Fruit fly (Drosophila melanogaster): ENCODE measurements around the gene CG10853.

The CG10853 gene

DNA sequence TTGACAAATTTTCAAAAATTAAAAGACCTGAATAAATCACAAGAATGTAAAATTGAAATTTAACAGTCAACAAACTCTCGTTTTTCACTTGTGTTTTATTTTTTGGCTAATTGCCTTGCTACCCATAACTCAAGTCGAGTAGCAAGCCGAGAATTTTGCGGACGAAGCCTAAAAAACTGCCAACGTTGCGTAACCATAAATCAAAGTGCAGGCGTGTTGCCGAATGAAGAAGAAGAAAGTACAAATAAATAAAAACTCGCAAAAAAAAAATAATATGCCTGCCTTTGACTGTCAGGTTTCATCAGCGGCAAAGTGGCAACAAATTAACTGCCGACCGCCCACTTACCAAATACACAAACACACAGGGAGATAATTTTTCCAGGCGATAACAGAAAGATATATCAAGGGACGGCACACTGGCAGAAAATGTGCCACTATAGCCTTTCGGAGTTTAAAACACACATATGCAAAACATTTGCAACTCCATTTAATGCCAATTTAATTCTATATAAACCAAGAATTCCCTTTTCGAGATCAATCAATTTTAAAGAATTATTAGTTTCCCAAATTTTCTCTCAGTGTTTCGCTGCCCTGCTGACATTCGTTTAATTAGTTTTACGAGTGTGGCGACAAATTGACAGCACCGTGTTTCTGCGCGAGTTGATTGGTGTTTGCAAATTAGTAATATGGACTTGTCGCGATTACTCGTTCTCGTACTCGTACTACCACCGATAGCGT is 19.3 kb upstream of the CG10853 start (continued):
- TF ChIP-seq Trl (optimal IDR thresholded peaks at IDR 0.05), result no peak
- peak; percentile 81 for TF ChIP-seq Trl (GFP tag; optimal IDR thresholded peaks at IDR 0.05)
- peak; percentile 19 for TF ChIP-seq CG10431 (GFP tag; optimal IDR thresholded peaks at IDR 0.05)
- TF ChIP-seq MTF-1 (GFP tag; optimal IDR thresholded peaks at IDR 0.05; ENCODE audit: borderline replicate concordance), result peak; percentile 67
- peak; percentile 50 for TF ChIP-seq CG15696 (tag; optimal IDR thresholded peaks at IDR 0.05)
- no peak for TF ChIP-seq fru (optimal IDR thresholded peaks at IDR 0.05)
- TF ChIP-seq Taf1 (GFP tag; IDR thresholded peaks at IDR 0.05), result peak; percentile 91
- TF ChIP-seq tx (GFP tag; optimal IDR thresholded peaks at IDR 0.05), result peak; percentile 87
- TF ChIP-seq pan (optimal IDR thresholded peaks at IDR 0.05), result no peak
- peak in 1 of 2 experiments; percentile 89 for TF ChIP-seq pan (GFP tag; optimal IDR thresholded peaks at IDR 0.05 in 1 of 2, IDR thresholded peaks at IDR 0.05 in 1 of 2)
- TF ChIP-seq HmgZ (tag; optimal IDR thresholded peaks at IDR 0.05), result peak; percentile 95
- TF ChIP-seq CG12219 (GFP tag; optimal IDR thresholded peaks at IDR 0.05), result peak; percentile 86
- peak; percentile 90 for TF ChIP-seq fu2 (GFP tag; optimal IDR thresholded peaks at IDR 0.05)
- no peak for TF ChIP-seq Lhr (GFP tag; optimal IDR thresholded peaks at IDR 0.05)
- TF ChIP-seq CG7357 (GFP tag; IDR thresholded peaks at IDR 0.05), result peak; percentile 66
- peak; percentile 72 for TF ChIP-seq Dad (GFP tag; optimal IDR thresholded peaks at IDR 0.05)
- TF ChIP-seq Scr (GFP tag; IDR thresholded peaks at IDR 0.05; ENCODE audit: partially characterized antibody), result no peak
- TF ChIP-seq lbe (GFP tag; optimal IDR thresholded peaks at IDR 0.05), result peak; percentile 87
- peak; percentile 47; the same call in 1 of the 2 replicates for TF ChIP-seq Gsc (GFP tag; IDR thresholded peaks at IDR 0.05)
- TF ChIP-seq NC2β (GFP tag; optimal IDR thresholded peaks at IDR 0.05), result peak; percentile 74
- TF ChIP-seq CG34422 (GFP tag; IDR thresholded peaks at IDR 0.05), result peak; percentile 83
- peak; percentile 81 for TF ChIP-seq so (GFP tag; IDR thresholded peaks at IDR 0.05)
- TF ChIP-seq shn (GFP tag; optimal IDR thresholded peaks at IDR 0.05), result peak; percentile 55
- peak; percentile 86 for TF ChIP-seq CG12391 (tag; optimal IDR thresholded peaks at IDR 0.05)
- TF ChIP-seq eve (GFP tag; optimal IDR thresholded peaks at IDR 0.05), result peak in 1 of 2 experiments; percentile 88
- peak; percentile 64 for TF ChIP-seq Jarid2 (GFP tag; optimal IDR thresholded peaks at IDR 0.05)
- TF ChIP-seq CG4282 (GFP tag; optimal IDR thresholded peaks at IDR 0.05), result peak; percentile 72
- no peak for TF ChIP-seq Tbp (GFP tag; optimal IDR thresholded peaks at IDR 0.05)
- peak; percentile 73 for TF ChIP-seq CG11398 (GFP tag; optimal IDR thresholded peaks at IDR 0.05)
- peak; percentile 95 for TF ChIP-seq B-H2 (GFP tag; optimal IDR thresholded peaks at IDR 0.05)
- no peak for TF ChIP-seq amos (GFP tag; IDR thresholded peaks at IDR 0.05; ENCODE audit: partially characterized antibody)
- peak; percentile 94 for TF ChIP-seq rib (GFP tag; IDR thresholded peaks at IDR 0.05)
- peak; percentile 84 for TF ChIP-seq org-1 (GFP tag; optimal IDR thresholded peaks at IDR 0.05)
- TF ChIP-seq Hsf (GFP tag; optimal IDR thresholded peaks at IDR 0.05), result peak; percentile 88
- no peak for TF ChIP-seq CG17186 (GFP tag; optimal IDR thresholded peaks at IDR 0.05)
- no peak for TF ChIP-seq bigmax (GFP tag; optimal IDR thresholded peaks at IDR 0.05)
- TF ChIP-seq CG8478 (optimal IDR thresholded peaks at IDR 0.05), result no peak
- peak; percentile 50 for TF ChIP-seq kah (GFP tag; optimal IDR thresholded peaks at IDR 0.05)
- 0 out of 2 replicates have a peak, but pooled peaks have one; percentile 20 for TF ChIP-seq peb (GFP tag; IDR thresholded peaks at IDR 0.05)
- peak; percentile 95 for TF ChIP-seq Dbx (GFP tag; IDR thresholded peaks at IDR 0.05)
- peak; percentile 91 for TF ChIP-seq CG7839 (tag; optimal IDR thresholded peaks at IDR 0.05)
- TF ChIP-seq dysf (GFP tag; IDR thresholded peaks at IDR 0.05), result peak; percentile 90
- TF ChIP-seq lilli (GFP tag; optimal IDR thresholded peaks at IDR 0.05), result peak; percentile 95
- peak; percentile 88 for TF ChIP-seq CG9727 (GFP tag; optimal IDR thresholded peaks at IDR 0.05)
- peak; percentile 74 for TF ChIP-seq CG33213 (GFP tag; optimal IDR thresholded peaks at IDR 0.05)
- peak; percentile 86 for TF ChIP-seq CG9609 (GFP tag; optimal IDR thresholded peaks at IDR 0.05)
- peak; percentile 75 for TF ChIP-seq CG43689 (GFP tag; IDR thresholded peaks at IDR 0.05)
- peak; percentile 65 for TF ChIP-seq CG10274 (GFP tag; optimal IDR thresholded peaks at IDR 0.05)
- TF ChIP-seq CG12744 (GFP tag; optimal IDR thresholded peaks at IDR 0.05), result peak; percentile 77
- peak; percentile 5 for TF ChIP-seq YL-1 (GFP tag; optimal IDR thresholded peaks at IDR 0.05)
- TF ChIP-seq jumu (GFP tag; optimal IDR thresholded peaks at IDR 0.05), result peak; percentile 77
